Fruit fly (Drosophila melanogaster): ENCODE results near the gene CG3081.

The CG3081 gene

dm6 chrX:4666650-4667360 lies 23.0 kb upstream of the CG3081 start, which contains the start of gene CG3009 (continued):
- TF ChIP-seq CG2712 (tag; optimal IDR thresholded peaks at IDR 0.05): peak; percentile 95
- peak; percentile 92 for TF ChIP-seq CG6254 (GFP tag; optimal IDR thresholded peaks at IDR 0.05)
- TF ChIP-seq sob (GFP tag; IDR thresholded peaks at IDR 0.05): peak; percentile 98
- peak; percentile 90 for TF ChIP-seq sim (GFP tag; IDR thresholded peaks at IDR 0.05)
- TF ChIP-seq Myb (GFP tag; optimal IDR thresholded peaks at IDR 0.05): peak; percentile 92
- TF ChIP-seq insv (GFP tag; optimal IDR thresholded peaks at IDR 0.05): peak in 1 of 2 experiments; percentile 79
- TF ChIP-seq fru (optimal IDR thresholded peaks at IDR 0.05): no peak
- peak; percentile 97 for TF ChIP-seq stc (GFP tag; IDR thresholded peaks at IDR 0.05)
- TF ChIP-seq tx (GFP tag; optimal IDR thresholded peaks at IDR 0.05): peak; percentile 98
- peak; percentile 98 for TF ChIP-seq wdn (GFP tag; IDR thresholded peaks at IDR 0.05)
- TF ChIP-seq Hsf (GFP tag; optimal IDR thresholded peaks at IDR 0.05): peak; percentile 98
- TF ChIP-seq gfzf (GFP tag; optimal IDR thresholded peaks at IDR 0.05): peak; percentile 44
- peak; percentile 96 for TF ChIP-seq jing (GFP tag; optimal IDR thresholded peaks at IDR 0.05)
- peak; percentile 98 for TF ChIP-seq shn (GFP tag; optimal IDR thresholded peaks at IDR 0.05)
- peak; percentile 64 for TF ChIP-seq dmrt11E (tag; optimal IDR thresholded peaks at IDR 0.05)
- TF ChIP-seq Rfx (GFP tag; IDR thresholded peaks at IDR 0.05): peak; percentile 99
- TF ChIP-seq ham (GFP tag; IDR thresholded peaks at IDR 0.05): peak; percentile 96
- TF ChIP-seq Stat92E (GFP tag; optimal IDR thresholded peaks at IDR 0.05): peak in 1 of 3 experiments; percentile 51
- TF ChIP-seq Neu2 (GFP tag; optimal IDR thresholded peaks at IDR 0.05; ENCODE audit: borderline replicate concordance): peak; percentile 88
- peak; percentile 94 for TF ChIP-seq CG1529 (GFP tag; optimal IDR thresholded peaks at IDR 0.05)
- TF ChIP-seq tgo (GFP tag; IDR thresholded peaks at IDR 0.05): peak; percentile 97
- peak; percentile 95 for TF ChIP-seq Six4 (GFP tag; optimal IDR thresholded peaks at IDR 0.05)
- TF ChIP-seq gce (GFP tag; IDR thresholded peaks at IDR 0.05): peak; percentile 95
- TF ChIP-seq Mad (GFP tag; optimal IDR thresholded peaks at IDR 0.05): peak; percentile 98
- TF ChIP-seq Kr (GFP tag; optimal IDR thresholded peaks at IDR 0.05): no peak
- peak; percentile 95 for TF ChIP-seq Nf-YA (GFP tag; IDR thresholded peaks at IDR 0.05)
- peak; percentile 97 for TF ChIP-seq esg (GFP tag; conservative IDR thresholded peaks at IDR 0.05)
- peak; percentile 81 for TF ChIP-seq aop (GFP tag; IDR thresholded peaks at IDR 0.05)
- peak; percentile 93 for TF ChIP-seq Ravus (GFP tag; IDR thresholded peaks at IDR 0.05)
- peak in 1 of 2 experiments; percentile 67 for TF ChIP-seq crp (GFP tag; optimal IDR thresholded peaks at IDR 0.05)
- TF ChIP-seq run (tag; optimal IDR thresholded peaks at IDR 0.05): peak; percentile 93
- TF ChIP-seq Vsx1 (GFP tag; optimal IDR thresholded peaks at IDR 0.05): peak; percentile 92
- peak; percentile 87 for TF ChIP-seq ab (GFP tag; optimal IDR thresholded peaks at IDR 0.05)
- peak; percentile 95 for TF ChIP-seq oc (tag; optimal IDR thresholded peaks at IDR 0.05)
- peak; percentile 74 for TF ChIP-seq CG17912 (GFP tag; optimal IDR thresholded peaks at IDR 0.05)
- peak; percentile 99 for TF ChIP-seq lilli (GFP tag; optimal IDR thresholded peaks at IDR 0.05)
- peak; percentile 28 for TF ChIP-seq Sry-β (GFP tag; optimal IDR thresholded peaks at IDR 0.05)
- TF ChIP-seq ranshi (GFP tag; IDR thresholded peaks at IDR 0.05): peak; percentile 98
- peak; percentile 99 for TF ChIP-seq slbo (GFP tag; IDR thresholded peaks at IDR 0.05)
- peak; percentile 97 for TF ChIP-seq her (GFP tag; optimal IDR thresholded peaks at IDR 0.05)
- TF ChIP-seq Ets97D (GFP tag; optimal IDR thresholded peaks at IDR 0.05): peak; percentile 93
- peak; percentile 95 for TF ChIP-seq CG17328 (GFP tag; IDR thresholded peaks at IDR 0.05)
- peak; percentile 98 for TF ChIP-seq jumu (GFP tag; optimal IDR thresholded peaks at IDR 0.05)
- peak; percentile 85 for TF ChIP-seq abd-A (tag; optimal IDR thresholded peaks at IDR 0.05)
- TF ChIP-seq scrt (GFP tag; optimal IDR thresholded peaks at IDR 0.05): peak; percentile 95
- peak; percentile 97 for TF ChIP-seq CG32772 (GFP tag; IDR thresholded peaks at IDR 0.05)
- TF ChIP-seq NC2β (GFP tag; optimal IDR thresholded peaks at IDR 0.05): peak; percentile 95
- peak; percentile 98 for TF ChIP-seq pb (GFP tag; optimal IDR thresholded peaks at IDR 0.05)
- peak; percentile 98 for TF ChIP-seq CG6689 (GFP tag; IDR thresholded peaks at IDR 0.05)
- TF ChIP-seq CG14965 (GFP tag; optimal IDR thresholded peaks at IDR 0.05; ENCODE audit: borderline replicate concordance): peak; percentile 86

Data from whole organism, embryonic.